Fruit fly (Drosophila melanogaster) S2 (cell line): ENCODE measurements around the gene CG18171.

Source experiments
- CG8478 ChIP-seq: fragments of >200 bp; optimal IDR thresholded peaks from 2 replicates; lab custom pipeline; 2018
- CTCF ChIP-seq, 2 experiments: fragments of >200 bp; optimal IDR thresholded peaks; 2 replicates each; lab custom pipeline; 2018

DNA sequence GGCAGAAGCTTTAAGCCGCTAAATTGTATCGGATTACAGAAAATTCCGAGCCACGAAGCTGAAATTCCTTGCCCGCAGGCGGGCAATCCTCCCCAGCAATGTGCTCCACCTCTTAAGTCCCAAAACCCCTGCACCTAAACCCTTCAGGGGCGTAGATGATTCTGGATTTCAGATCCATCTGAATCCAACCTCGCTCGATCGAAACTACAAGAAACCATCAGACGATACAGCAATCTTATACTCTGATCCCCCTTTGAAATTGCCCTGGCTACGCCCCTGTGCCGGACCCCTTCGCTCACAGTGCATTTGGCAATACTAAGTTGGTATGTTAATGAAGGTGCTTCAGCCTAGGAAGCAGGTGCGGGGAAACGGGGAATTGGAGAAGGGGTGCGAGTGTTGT is 39.9 kb downstream of the CG18171 start:
- TF ChIP-seq CG8478 (lab: Kevin White, UChicago): no peak
- TF ChIP-seq CTCF (optimal IDR thresholded peaks at IDR 0.05; lab: Kevin White, UChicago): no peak
